Worm (Caenorhabditis elegans) whole organism, early embryonic: ENCODE results near the gene got-2.2.

ENCODE experiments used
- B0310.2 ChIP-seq: sonication (generic microtip); optimal IDR thresholded peaks from 2 replicates; lab custom pipeline; 2016; ENCODE audit warnings: mild to moderate bottlenecking, missing genetic modification characterization, missing compliant biosample characterization
- F13C5.2 ChIP-seq: sonication (generic microtip); optimal IDR thresholded peaks from 2 replicates; lab custom pipeline; 2017; ENCODE audit warnings: mild to moderate bottlenecking, missing genetic modification characterization, inconsistent platforms, missing compliant biosample characterization
- ama-1 ChIP-seq: fragments of 150-350 bp; optimal IDR thresholded peaks from 2 replicates; lab custom pipeline; 2014
- ceh-13 ChIP-seq: fragments of 200-800 bp; sonication (Bioruptor generic); optimal IDR thresholded peaks from 2 replicates; lab custom pipeline; 2018; ENCODE audit warnings: mild to moderate bottlenecking, missing genetic modification characterization, missing compliant biosample characterization
- flt-1 ChIP-seq: fragments of 200-800 bp; sonication (Bioruptor generic); IDR thresholded peaks from 2 replicates; pipeline ENCODE4 v1.3.6; 2022; ENCODE audit warnings: missing genetic modification characterization, missing compliant biosample characterization
- sea-1 ChIP-seq: fragments of 200-800 bp; sonication (Bioruptor generic); conservative IDR thresholded peaks from 2 replicates; pipeline ENCODE4 v1.3.6; 2022; ENCODE audit warnings: missing genetic modification characterization, missing compliant biosample characterization

DNA sequence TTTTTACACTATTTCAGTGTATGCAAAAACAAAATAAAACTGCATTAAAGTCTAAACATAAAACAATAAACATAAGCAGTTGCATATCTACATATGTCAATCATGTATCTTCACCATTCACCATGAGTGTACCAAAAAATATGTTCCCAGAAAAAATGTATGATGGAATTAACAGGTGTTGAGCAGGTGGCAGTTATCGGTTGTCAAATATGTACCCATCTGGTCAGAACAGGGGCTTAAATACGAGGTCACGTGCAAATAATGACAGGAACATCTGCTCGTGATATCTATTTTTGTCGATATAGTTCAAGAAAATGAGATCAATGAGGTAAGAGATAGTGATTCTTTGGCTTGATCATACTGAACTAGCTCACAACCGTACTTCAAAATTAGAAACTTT, 18.3 kb downstream of the got-2.2 start:
- TF ChIP-seq F13C5.2 (no peak), flt-1 (GFP tag; lab: Robert Waterston, UW) (no peak), B0310.2 (tag; lab: Kevin White, UChicago) (no peak), sea-1 (GFP tag; lab: Robert Waterston, UW) (no peak), ama-1 (lab: Kevin White, UChicago) (no peak), ceh-13 (GFP tag; lab: Kevin White, UChicago) (no peak)
